Worm (Caenorhabditis elegans) whole organism, L3 larva: ENCODE results near the gene F15A4.5.

Experiments
- ama-1 ChIP-seq: fragments of 150-350 bp; optimal IDR thresholded peaks from 2 replicates; lab custom pipeline; 2018
- ceh-82 ChIP-seq: fragments of 150-350 bp; optimal IDR thresholded peaks from 2 replicates; lab custom pipeline; 2014; ENCODE audit warnings: missing biosample characterization, missing genetic modification characterization
- elt-3 ChIP-seq, 3 experiments: fragments of 150-350 bp in 1 of 3; sonication (generic microtip) in 2 of 3; optimal IDR thresholded peaks; 2 replicates in 2 of 3; 4 replicates in 1 of 3; lab custom pipeline; 2014 to 2017; ENCODE audit warnings: missing biosample characterization in 3 of 3, missing genetic modification characterization in 3 of 3
- eor-1 ChIP-seq, 2 experiments: fragments of 150-350 bp; optimal IDR thresholded peaks; 2 replicates each; lab custom pipeline; 2014 to 2018; ENCODE audit warnings: missing biosample characterization in 2 of 2, missing genetic modification characterization in 2 of 2
- lin-39 ChIP-seq: fragments of 150-350 bp; optimal IDR thresholded peaks from 2 replicates; lab custom pipeline; 2018; ENCODE audit warnings: missing biosample characterization, missing genetic modification reagents, missing genetic modification characterization
- nfya-1 ChIP-seq: sonication (generic microtip); optimal IDR thresholded peaks from 2 replicates; lab custom pipeline; 2017; ENCODE audit warnings: missing genetic modification characterization, mild to moderate bottlenecking, missing compliant biosample characterization, antibody characterized with exemption, moderate library complexity; ENCODE audit not compliant: insufficient read depth
- nhr-237 ChIP-seq: fragments of 150-350 bp; optimal IDR thresholded peaks from 2 replicates; lab custom pipeline; 2014; ENCODE audit warnings: missing biosample characterization, missing genetic modification characterization
- pqm-1 ChIP-seq: fragments of 150-350 bp; optimal IDR thresholded peaks from 2 replicates; lab custom pipeline; 2017; ENCODE audit warnings: missing biosample characterization, missing genetic modification characterization, inconsistent platforms
- snpc-4 ChIP-seq: fragments of 150-350 bp; optimal IDR thresholded peaks from 2 replicates; lab custom pipeline; 2014; ENCODE audit warnings: missing biosample characterization, missing genetic modification characterization
- unc-39 ChIP-seq: sonication (generic microtip); optimal IDR thresholded peaks from 4 replicates; lab custom pipeline; 2017; ENCODE audit warnings: missing biosample characterization, missing genetic modification characterization

- no peak for TF ChIP-seq pqm-1 (tag; lab: Kevin White, UChicago)
- TF ChIP-seq ceh-82, result no peak
- no peak for TF ChIP-seq nhr-237
- no peak for TF ChIP-seq ama-1
- TF ChIP-seq lin-39 (tag; lab: Kevin White, UChicago), result no peak
- TF ChIP-seq nfya-1, result no peak
- no peak for TF ChIP-seq snpc-4 (tag; lab: Kevin White, UChicago)
- no peak for TF ChIP-seq unc-39 (tag; lab: Kevin White, UChicago)
- no peak for TF ChIP-seq elt-3 (tag; optimal IDR thresholded peaks at IDR 0.05; lab: Kevin White, UChicago)
- TF ChIP-seq eor-1 (tag; optimal IDR thresholded peaks at IDR 0.05; lab: Kevin White, UChicago), result no peak
Observed at ce11 chrII:12448241-12448640, 22.8 kb downstream of the F15A4.5 start, which contains the start of gene srh-27.
